Worm (Caenorhabditis elegans) whole organism, young adult: Measurements from ENCODE around the gene K08F4.5.

Source experiments
- B0336.3 ChIP-seq: fragments of 200-800 bp; sonication (Bioruptor generic); IDR thresholded peaks from 2 replicates; pipeline ENCODE4 v1.3.6; 2022; ENCODE audit warnings: missing genetic modification characterization, missing compliant biosample characterization
- F23B12.7 ChIP-seq: sonication (generic microtip); optimal IDR thresholded peaks from 2 replicates; lab custom pipeline; 2017; ENCODE audit warnings: missing genetic modification characterization, mild to moderate bottlenecking, missing compliant biosample characterization, antibody characterized with exemption, moderate library complexity; ENCODE audit not compliant: insufficient read depth
- F33H1.4 ChIP-seq: fragments of 200-800 bp; sonication (Bioruptor generic); IDR thresholded peaks from 2 replicates; pipeline ENCODE4 v1.3.6; 2022; ENCODE audit warnings: missing genetic modification reagents, missing genetic modification characterization, missing compliant biosample characterization
- F37B4.10 ChIP-seq: fragments of 200-800 bp; sonication (Bioruptor generic); IDR thresholded peaks from 2 replicates; pipeline ENCODE4 v1.3.6; 2022; ENCODE audit warnings: missing genetic modification characterization, missing compliant biosample characterization
- F49E8.2 ChIP-seq: sonication (generic microtip); optimal IDR thresholded peaks from 3 replicates; lab custom pipeline; 2017; ENCODE audit warnings: missing genetic modification characterization, mild to moderate bottlenecking, missing compliant biosample characterization, antibody characterized with exemption, moderate library complexity; ENCODE audit not compliant: insufficient read depth
- K11D2.4 ChIP-seq: fragments of 200-800 bp; sonication (Bioruptor generic); IDR thresholded peaks from 2 replicates; pipeline ENCODE4 v1.3.6; 2022; ENCODE audit warnings: missing genetic modification reagents, missing genetic modification characterization, missing compliant biosample characterization
- T07F8.4 ChIP-seq: sonication (generic microtip); optimal IDR thresholded peaks from 2 replicates; lab custom pipeline; 2016; ENCODE audit warnings: mild to moderate bottlenecking, missing genetic modification characterization, moderate library complexity, missing compliant biosample characterization
- Y79H2A.3 ChIP-seq: fragments of 200-800 bp; sonication (Bioruptor generic); conservative IDR thresholded peaks from 2 replicates; pipeline ENCODE4 v1.3.6; 2022; ENCODE audit warnings: missing genetic modification reagents, missing genetic modification characterization, missing compliant biosample characterization
- Y95B8A.8 ChIP-seq: fragments of 200-800 bp; sonication (Bioruptor generic); IDR thresholded peaks from 2 replicates; pipeline ENCODE4 v1.3.6; 2022; ENCODE audit warnings: missing genetic modification reagents, missing genetic modification characterization, missing compliant biosample characterization
- ZK185.1 ChIP-seq: sonication (generic microtip); optimal IDR thresholded peaks from 2 replicates; lab custom pipeline; 2016; ENCODE audit warnings: mild to moderate bottlenecking, missing genetic modification characterization, missing compliant biosample characterization; ENCODE audit not compliant: poor library complexity, severe bottlenecking
- aptf-3 ChIP-seq: fragments of 200-800 bp; sonication (Bioruptor generic); IDR thresholded peaks from 2 replicates; pipeline ENCODE4 v1.3.6; 2022; ENCODE audit warnings: missing genetic modification characterization, missing compliant biosample characterization
- athp-1 ChIP-seq: sonication (generic microtip); optimal IDR thresholded peaks from 2 replicates; lab custom pipeline; 2017; ENCODE audit warnings: mild to moderate bottlenecking, missing genetic modification characterization, missing compliant biosample characterization
- attf-3 ChIP-seq: fragments of 200-800 bp; sonication (Bioruptor generic); conservative IDR thresholded peaks from 2 replicates; pipeline ENCODE4 v1.3.6; 2022; ENCODE audit warnings: missing genetic modification reagents, missing genetic modification characterization, missing compliant biosample characterization
- attf-5 ChIP-seq: fragments of 200-800 bp; sonication (Bioruptor generic); optimal IDR thresholded peaks from 2 replicates; lab custom pipeline; 2018; ENCODE audit warnings: mild to moderate bottlenecking, missing genetic modification characterization, missing compliant biosample characterization
- cebp-1 ChIP-seq, 2 experiments: fragments of 200-800 bp in 1 of 2; sonication (Bioruptor generic) in 1 of 2; sonication (generic microtip) in 1 of 2; IDR thresholded peaks in 1 of 2; optimal IDR thresholded peaks in 1 of 2; 2 replicates each; pipeline versions ENCODE4 v1.3.6 to Lab custom; 2017 to 2022; ENCODE audit warnings: missing compliant biosample characterization in 2 of 2, missing genetic modification characterization in 2 of 2, mild to moderate bottlenecking in 1 of 2, missing genetic modification reagents in 1 of 2, moderate library complexity in 1 of 2
- ceh-79 ChIP-seq: sonication (generic microtip); optimal IDR thresholded peaks from 2 replicates; lab custom pipeline; 2017; ENCODE audit warnings: mild to moderate bottlenecking, missing genetic modification characterization, missing compliant biosample characterization
- die-1 ChIP-seq: sonication (generic microtip); optimal IDR thresholded peaks from 2 replicates; lab custom pipeline; 2016; ENCODE audit warnings: missing genotype, mild to moderate bottlenecking, missing genetic modification characterization, missing compliant biosample characterization
- dox-1 ChIP-seq: fragments of 200-800 bp; sonication (Bioruptor generic); IDR thresholded peaks from 2 replicates; pipeline ENCODE4 v1.3.6; 2022; ENCODE audit warnings: missing genetic modification reagents, missing genetic modification characterization, missing compliant biosample characterization
- gei-17 ChIP-seq: fragments of 200-800 bp; sonication (Bioruptor generic); optimal IDR thresholded peaks from 2 replicates; lab custom pipeline; 2018; ENCODE audit warnings: mild to moderate bottlenecking, missing genetic modification characterization, missing compliant biosample characterization
- hmg-1.2 ChIP-seq: fragments of 200-800 bp; sonication (Bioruptor generic); IDR thresholded peaks from 2 replicates; pipeline ENCODE4 v1.3.6; 2022; ENCODE audit warnings: missing genetic modification reagents, missing genetic modification characterization, missing compliant biosample characterization
- let-607 ChIP-seq, 2 experiments: fragments of 200-800 bp in 1 of 2; sonication (Bioruptor generic) in 1 of 2; sonication (generic microtip) in 1 of 2; optimal IDR thresholded peaks; 2 replicates each; lab custom pipeline; 2016 to 2018; ENCODE audit warnings: mild to moderate bottlenecking in 2 of 2, missing compliant biosample characterization in 2 of 2, missing genetic modification characterization in 2 of 2, moderate library complexity in 2 of 2, missing genotype in 1 of 2
- lin-40 ChIP-seq: sonication (generic microtip); optimal IDR thresholded peaks from 2 replicates; lab custom pipeline; 2016; ENCODE audit warnings: missing genetic modification characterization, mild to moderate bottlenecking, missing compliant biosample characterization, missing genotype, missing genetic modification reagents
- mes-4 ChIP-seq: sonication (generic microtip); optimal IDR thresholded peaks from 2 replicates; lab custom pipeline; 2016; ENCODE audit warnings: missing genotype, missing genetic modification characterization, missing compliant biosample characterization
- mxl-1 ChIP-seq: sonication (generic microtip); optimal IDR thresholded peaks from 2 replicates; lab custom pipeline; 2016; ENCODE audit warnings: missing genetic modification characterization, missing compliant biosample characterization
- nfyb-1 ChIP-seq: fragments of 200-800 bp; sonication (Bioruptor generic); IDR thresholded peaks from 2 replicates; pipeline ENCODE4 v1.3.6; 2022; ENCODE audit warnings: missing genetic modification reagents, missing genetic modification characterization, missing compliant biosample characterization
- nhr-80 ChIP-seq: sonication (generic microtip); optimal IDR thresholded peaks from 2 replicates; lab custom pipeline; 2016; ENCODE audit warnings: missing genetic modification characterization, missing compliant biosample characterization
- rec-8 ChIP-seq, 2 experiments: sonication (generic microtip); optimal IDR thresholded peaks; 2 replicates each; lab custom pipeline; 2016; ENCODE audit warnings: mild to moderate bottlenecking in 2 of 2, missing genetic modification characterization in 2 of 2, missing genetic modification reagents in 2 of 2, missing genotype in 2 of 2, missing biosample characterization in 1 of 2, missing compliant biosample characterization in 1 of 2, moderate library complexity in 1 of 2
- snpc-3.4 ChIP-seq: sonication (generic microtip); optimal IDR thresholded peaks from 2 replicates; lab custom pipeline; 2017; ENCODE audit warnings: missing genetic modification characterization, mild to moderate bottlenecking, missing compliant biosample characterization, antibody characterized with exemption, moderate library complexity, missing genotype, missing genetic modification reagents
- tbx-9 ChIP-seq: sonication (generic microtip); optimal IDR thresholded peaks from 2 replicates; lab custom pipeline; 2016; ENCODE audit warnings: borderline replicate concordance, missing genetic modification characterization, inconsistent platforms, missing compliant biosample characterization
- unc-62 ChIP-seq: fragments of 150-350 bp; optimal IDR thresholded peaks from 2 replicates; lab custom pipeline; 2014; ENCODE audit warnings: missing biosample characterization, missing genetic modification reagents, missing genetic modification characterization
- zfh-2 ChIP-seq: fragments of 200-800 bp; sonication (Bioruptor generic); conservative IDR thresholded peaks from 2 replicates; pipeline ENCODE4 v1.3.6; 2022; ENCODE audit warnings: missing genetic modification reagents, missing genetic modification characterization, missing compliant biosample characterization
- ztf-28 ChIP-seq: fragments of 200-800 bp; sonication (Bioruptor generic); IDR thresholded peaks from 2 replicates; pipeline ENCODE4 v1.3.6; 2022; ENCODE audit warnings: missing genetic modification reagents, missing genetic modification characterization, missing compliant biosample characterization
- ztf-3 ChIP-seq: fragments of 200-800 bp; sonication (Bioruptor generic); optimal IDR thresholded peaks from 2 replicates; lab custom pipeline; 2018; ENCODE audit warnings: mild to moderate bottlenecking, missing genetic modification characterization, missing compliant biosample characterization

K08F4.5 gene

DNA sequence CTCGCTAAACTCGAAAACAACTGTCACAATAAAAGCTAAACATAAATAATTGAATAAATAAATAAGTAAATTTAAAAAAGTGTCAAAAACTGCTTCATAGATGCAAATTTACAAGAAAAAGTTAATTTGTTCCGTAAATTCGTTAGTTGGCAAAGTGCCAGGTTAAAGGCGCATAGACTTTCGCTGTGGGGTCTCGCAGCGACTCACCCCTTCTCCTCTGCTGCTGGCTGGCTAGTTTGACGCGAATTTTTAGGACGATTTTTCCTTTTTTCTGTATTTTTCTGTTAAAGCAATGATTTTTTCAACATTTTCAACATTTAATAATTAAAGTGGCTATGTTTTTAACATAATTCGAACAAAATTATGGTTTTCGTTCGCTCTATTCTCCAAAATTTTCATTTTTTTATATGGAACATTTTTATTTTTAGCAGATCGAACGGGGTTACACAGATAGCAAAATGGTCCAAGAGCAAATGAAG lies 40.6 kb upstream of the K08F4.5 start, which contains the start of gene rack-1 (continued):
- TF ChIP-seq nhr-80 (tag; lab: Kevin White, UChicago) (peak; percentile 14), mxl-1 (tag; lab: Kevin White, UChicago) (no peak), zfh-2 (GFP tag; lab: Robert Waterston, UW) (no peak), F23B12.7 (tag; lab: Kevin White, UChicago) (peak; percentile 81), F49E8.2 (tag; lab: Kevin White, UChicago) (peak; percentile 1)

DNA sequence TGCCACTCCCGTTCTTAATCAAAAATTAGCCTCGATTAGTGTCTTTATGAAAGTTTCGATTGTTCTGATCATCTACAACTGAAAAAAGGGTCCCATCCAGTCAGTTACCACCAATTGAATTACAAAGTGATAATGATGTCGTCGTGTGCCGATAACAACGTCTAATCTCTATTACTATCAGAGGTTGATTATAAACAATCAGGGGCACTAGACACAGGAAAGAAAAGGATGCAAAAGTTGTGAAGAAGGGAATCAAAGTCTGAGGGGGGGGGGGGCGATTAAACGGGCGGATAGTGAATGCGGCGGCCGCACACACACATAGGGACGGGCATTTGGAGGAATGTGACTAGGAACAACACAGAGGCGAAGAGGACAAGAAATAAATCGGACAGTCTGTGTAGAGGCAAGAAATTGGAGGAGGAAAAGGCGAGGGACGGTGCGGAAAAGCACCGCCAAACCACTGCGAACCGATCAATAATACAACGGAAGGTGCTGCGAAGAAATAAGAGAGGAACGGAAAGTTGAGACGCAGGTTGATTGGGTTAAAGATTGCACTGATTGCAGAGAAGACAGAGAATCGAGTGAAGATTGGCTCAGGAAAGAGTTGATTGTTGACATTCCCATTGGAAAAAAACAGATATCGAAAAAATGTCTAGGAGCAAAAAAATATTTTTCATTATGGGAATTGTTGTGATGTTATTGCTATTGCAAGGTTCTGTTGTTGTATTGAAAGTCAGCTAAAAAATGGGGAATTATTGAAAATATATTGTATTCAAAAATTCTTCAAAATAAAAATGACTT lies 39.4 kb upstream of the K08F4.5 start:
- 0 out of 2 replicates have a peak, but pooled peaks have one; percentile 13 for TF ChIP-seq attf-3
- TF ChIP-seq attf-5 (GFP tag; lab: Kevin White, UChicago), result peak; percentile 42
- TF ChIP-seq hmg-1.2, result peak; percentile 10; the same call in 1 of the 2 replicates
- TF ChIP-seq ceh-79 (tag; lab: Kevin White, UChicago), result no peak
- peak; percentile 54; the same call in 1 of the 2 replicates for TF ChIP-seq nfyb-1 (GFP tag; lab: Robert Waterston, UW)
- TF ChIP-seq tbx-9 (tag; lab: Kevin White, UChicago), result no peak
- TF ChIP-seq Y79H2A.3 (GFP tag; lab: Robert Waterston, UW), result no peak
- TF ChIP-seq athp-1 (tag; lab: Kevin White, UChicago), result no peak
- TF ChIP-seq nhr-80 (tag; lab: Kevin White, UChicago), result peak; percentile 10
- peak; percentile 20; the same call in 1 of the 2 replicates for TF ChIP-seq cebp-1 (GFP tag; IDR thresholded peaks at IDR 0.05; lab: Robert Waterston, UW)
- peak; percentile 33 for TF ChIP-seq cebp-1 (tag; optimal IDR thresholded peaks at IDR 0.05; lab: Kevin White, UChicago)
- 0 out of 2 replicates have a peak, but pooled peaks have one; percentile 20 for TF ChIP-seq F37B4.10 (GFP tag; lab: Robert Waterston, UW)
- TF ChIP-seq F33H1.4, result 0 out of 2 replicates have a peak, but pooled peaks have one; percentile 5
- no peak for TF ChIP-seq snpc-3.4 (tag; lab: Kevin White, UChicago)
- TF ChIP-seq dox-1 (GFP tag; lab: Robert Waterston, UW), result 0 out of 2 replicates have a peak, but pooled peaks have one; percentile 15
- TF ChIP-seq zfh-2 (GFP tag; lab: Robert Waterston, UW), result peak; percentile 87
- TF ChIP-seq rec-8 (tag; optimal IDR thresholded peaks at IDR 0.05; lab: Kevin White, UChicago), result no peak
- TF ChIP-seq Y95B8A.8 (GFP tag; lab: Robert Waterston, UW), result no peak

DNA sequence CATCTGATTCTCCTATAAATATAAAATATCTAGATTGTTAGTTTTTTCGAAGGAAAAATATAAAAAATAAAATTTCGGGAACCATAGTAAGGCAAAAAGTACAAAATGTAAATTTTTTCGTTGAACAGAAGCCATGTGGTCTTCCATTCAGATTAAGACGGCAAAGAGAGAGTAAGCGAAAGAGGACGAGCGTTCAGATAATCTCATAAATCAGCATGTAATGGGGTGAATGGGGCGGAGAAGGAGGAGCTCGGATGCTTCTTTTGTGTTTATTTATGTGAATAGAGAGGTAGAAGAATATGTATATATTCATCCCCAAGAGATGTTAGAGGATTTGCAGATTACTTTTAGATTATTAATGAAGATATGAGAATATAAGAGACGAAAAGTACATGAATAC lies 38.6 kb upstream of the K08F4.5 start, which contains the start of gene pxf-1:
Gene pxf-1, minus strand, starts transcription at position 14 of the 400 bp plus-strand sequence.
- TF ChIP-seq unc-62 (GFP tag; lab: Kevin White, UChicago) (no peak), ztf-3 (no peak), ztf-28 (GFP tag; lab: Robert Waterston, UW) (no peak), mes-4 (no peak), let-607 (tag; optimal IDR thresholded peaks at IDR 0.05; lab: Kevin White, UChicago) (no peak), K11D2.4 (GFP tag; lab: Robert Waterston, UW) (no peak), cebp-1 (GFP tag; IDR thresholded peaks at IDR 0.05; lab: Robert Waterston, UW) (no peak), cebp-1 (tag; optimal IDR thresholded peaks at IDR 0.05; lab: Kevin White, UChicago) (no peak), die-1 (tag; lab: Kevin White, UChicago) (no peak), T07F8.4 (tag; lab: Kevin White, UChicago) (no peak), B0336.3 (GFP tag; lab: Robert Waterston, UW) (no peak), aptf-3 (GFP tag; lab: Robert Waterston, UW) (no peak), ZK185.1 (tag; lab: Kevin White, UChicago) (no peak), athp-1 (tag; lab: Kevin White, UChicago) (no peak), gei-17 (no peak), lin-40 (no peak)
